Fruit fly (Drosophila melanogaster) whole organism, embryonic: ENCODE data around the gene Dif.

Source experiments
- Abd-B ChIP-seq: fragments of 200-800 bp; sonication (Bioruptor generic); optimal IDR thresholded peaks from 2 replicates; lab custom pipeline; 2018; ENCODE audit warnings: missing biosample characterization, mild to moderate bottlenecking, missing genetic modification characterization, moderate library complexity
- Asciz ChIP-seq: fragments of 200-800 bp; sonication (Bioruptor generic); optimal IDR thresholded peaks from 2 replicates; lab custom pipeline; 2017; ENCODE audit warnings: missing biosample characterization, mild to moderate bottlenecking, missing genetic modification characterization, missing genetic modification reagents
- C15 ChIP-seq: fragments of 200-800 bp; sonication (Bioruptor generic); IDR thresholded peaks from 3 replicates; pipeline ENCODE4 v1.3.6; 2022; ENCODE audit warnings: missing biosample characterization, missing genetic modification characterization
- CG10959 ChIP-seq: fragments of 200-800 bp; sonication (Bioruptor generic); IDR thresholded peaks from 2 replicates; pipeline ENCODE4 v1.3.6; 2022; ENCODE audit warnings: missing biosample characterization, missing genetic modification characterization
- CG11398 ChIP-seq: fragments of 200-800 bp; sonication (Bioruptor generic); optimal IDR thresholded peaks from 2 replicates; lab custom pipeline; 2016; ENCODE audit warnings: missing biosample characterization, missing genetic modification characterization
- CG11456 ChIP-seq: fragments of 200-800 bp; sonication (Bioruptor generic); IDR thresholded peaks from 3 replicates; pipeline ENCODE4 v1.3.6; 2022; ENCODE audit warnings: missing biosample characterization, missing genetic modification characterization
- CG12659 ChIP-seq: fragments of 200-800 bp; sonication (Bioruptor generic); optimal IDR thresholded peaks from 3 replicates; lab custom pipeline; 2017; ENCODE audit warnings: mild to moderate bottlenecking, missing biosample characterization, missing genetic modification reagents, missing genetic modification characterization
- CG13287 ChIP-seq: fragments of 200-800 bp; sonication (Bioruptor generic); IDR thresholded peaks from 2 replicates; pipeline ENCODE4 v1.3.6; 2022; ENCODE audit warnings: missing biosample characterization, missing genetic modification characterization; ENCODE audit not compliant: partially characterized antibody
- CG1529 ChIP-seq: fragments of 200-800 bp; sonication (Bioruptor generic); optimal IDR thresholded peaks from 3 replicates; lab custom pipeline; 2018; ENCODE audit warnings: missing biosample characterization, missing genetic modification characterization
- CG1603 ChIP-seq: fragments of 200-800 bp; sonication (Bioruptor generic); optimal IDR thresholded peaks from 2 replicates; lab custom pipeline; 2019; ENCODE audit warnings: missing biosample characterization, mild to moderate bottlenecking, missing genetic modification characterization, moderate library complexity
- CG16779 ChIP-seq: fragments of 200-800 bp; sonication (Bioruptor generic); IDR thresholded peaks from 2 replicates; pipeline ENCODE4 v1.3.6; 2022; ENCODE audit warnings: missing biosample characterization, missing genetic modification characterization
- CG17829 ChIP-seq: fragments of 200-800 bp; optimal IDR thresholded peaks from 2 replicates; lab custom pipeline; 2019; ENCODE audit warnings: missing biosample characterization, mild to moderate bottlenecking, missing genetic modification characterization, moderate library complexity
- CG17912 ChIP-seq: fragments of 200-800 bp; sonication (Bioruptor generic); optimal IDR thresholded peaks from 2 replicates; lab custom pipeline; 2018; ENCODE audit warnings: missing biosample characterization, mild to moderate bottlenecking, missing genetic modification characterization
- CG18476 ChIP-seq: fragments of 200-800 bp; sonication (Bioruptor generic); optimal IDR thresholded peaks from 2 replicates; lab custom pipeline; 2016; ENCODE audit warnings: missing biosample characterization, mild to moderate bottlenecking, missing genetic modification characterization
- CG18764 ChIP-seq: fragments of 200-800 bp; sonication (Bioruptor generic); optimal IDR thresholded peaks from 3 replicates; lab custom pipeline; 2016; ENCODE audit warnings: missing biosample characterization, missing genetic modification characterization
- CG2199 ChIP-seq: fragments of 200-800 bp; sonication (Bioruptor generic); IDR thresholded peaks from 3 replicates; pipeline ENCODE4 v1.3.6; 2022; ENCODE audit warnings: missing biosample characterization, missing genetic modification characterization
- CG32532 ChIP-seq: fragments of 200-800 bp; sonication (Bioruptor generic); IDR thresholded peaks from 2 replicates; pipeline ENCODE4 v1.3.6; 2022; ENCODE audit warnings: missing biosample characterization, missing genetic modification characterization
- CG3281 ChIP-seq: fragments of 200-800 bp; sonication (Bioruptor generic); optimal IDR thresholded peaks from 3 replicates; lab custom pipeline; 2017; ENCODE audit warnings: missing biosample characterization, mild to moderate bottlenecking, missing genetic modification characterization
- CG33557 ChIP-seq: fragments of 200-800 bp; sonication (Bioruptor generic); optimal IDR thresholded peaks from 2 replicates; lab custom pipeline; 2019; ENCODE audit warnings: missing biosample characterization, mild to moderate bottlenecking, missing genetic modification characterization, moderate library complexity
- CG3838 ChIP-seq: fragments of 200-800 bp; sonication (Bioruptor generic); optimal IDR thresholded peaks from 3 replicates; lab custom pipeline; 2016; ENCODE audit warnings: missing biosample characterization, missing genetic modification characterization
- CG4360 ChIP-seq: fragments of 200-800 bp; sonication (Bioruptor generic); IDR thresholded peaks from 2 replicates; pipeline ENCODE4 v1.3.6; 2022; ENCODE audit warnings: missing biosample characterization, missing genetic modification characterization
- CG8924 ChIP-seq: fragments of 200-800 bp; optimal IDR thresholded peaks from 3 replicates; lab custom pipeline; 2019; ENCODE audit warnings: missing biosample characterization, mild to moderate bottlenecking, missing genetic modification characterization, moderate library complexity
- CG9437 ChIP-seq: fragments of 200-800 bp; sonication (Bioruptor generic); optimal IDR thresholded peaks from 2 replicates; lab custom pipeline; 2018; ENCODE audit warnings: missing biosample characterization, mild to moderate bottlenecking, missing genetic modification characterization
- CTCF ChIP-seq: fragments of 200-800 bp; sonication (Bioruptor generic); optimal IDR thresholded peaks from 2 replicates; lab custom pipeline; 2017; ENCODE audit warnings: missing biosample characterization, mild to moderate bottlenecking, missing genetic modification characterization, moderate library complexity
- Doc3 ChIP-seq: fragments of 200-800 bp; sonication (Bioruptor generic); IDR thresholded peaks from 3 replicates; pipeline ENCODE4 v1.3.6; 2022; ENCODE audit warnings: missing biosample characterization, missing genetic modification characterization; ENCODE audit not compliant: partially characterized antibody
- Dref ChIP-seq: fragments of 200-800 bp; sonication (Bioruptor generic); IDR thresholded peaks from 2 replicates; pipeline ENCODE4 v1.3.6; 2022; ENCODE audit warnings: missing biosample characterization, missing genetic modification characterization
- Drgx ChIP-seq: fragments of 200-800 bp; sonication (Bioruptor generic); IDR thresholded peaks from 2 replicates; pipeline ENCODE4 v1.3.6; 2022; ENCODE audit warnings: missing biosample characterization, missing genetic modification characterization
- Ets97D ChIP-seq: fragments of 200-800 bp; sonication (Bioruptor generic); optimal IDR thresholded peaks from 3 replicates; lab custom pipeline; 2016; ENCODE audit warnings: missing biosample characterization, missing genetic modification characterization
- HLHmδ ChIP-seq: fragments of 200-800 bp; sonication (Bioruptor generic); optimal IDR thresholded peaks from 2 replicates; lab custom pipeline; 2018; ENCODE audit warnings: missing biosample characterization, mild to moderate bottlenecking, missing genetic modification characterization, moderate library complexity
- Hand ChIP-seq: fragments of 200-800 bp; sonication (Bioruptor generic); optimal IDR thresholded peaks from 2 replicates; lab custom pipeline; 2017; ENCODE audit warnings: mild to moderate bottlenecking, missing biosample characterization, missing genetic modification reagents, missing genetic modification characterization
- Lhr ChIP-seq: fragments of 200-800 bp; sonication (Bioruptor generic); optimal IDR thresholded peaks from 3 replicates; lab custom pipeline; 2017; ENCODE audit warnings: mild to moderate bottlenecking, missing biosample characterization, missing genetic modification reagents, missing genetic modification characterization
- Opbp ChIP-seq: fragments of 200-800 bp; sonication (Bioruptor generic); IDR thresholded peaks from 3 replicates; pipeline ENCODE4 v1.3.6; 2022; ENCODE audit warnings: missing biosample characterization, missing genetic modification characterization; ENCODE audit not compliant: partially characterized antibody
- Sin3A ChIP-seq: fragments of >200 bp; optimal IDR thresholded peaks from 2 replicates; lab custom pipeline; 2018
- Xrp1 ChIP-seq: fragments of 200-800 bp; sonication (Bioruptor generic); IDR thresholded peaks from 2 replicates; pipeline ENCODE4 v1.3.6; 2022; ENCODE audit warnings: missing biosample characterization, missing genetic modification characterization
- bab2 ChIP-seq: fragments of 200-800 bp; sonication (Bioruptor generic); optimal IDR thresholded peaks from 2 replicates; lab custom pipeline; 2016; ENCODE audit warnings: missing biosample characterization, missing genetic modification characterization
- dm ChIP-seq: fragments of 200-800 bp; sonication (Bioruptor generic); optimal IDR thresholded peaks from 3 replicates; lab custom pipeline; 2016; ENCODE audit warnings: missing biosample characterization, missing genetic modification characterization
- dysf ChIP-seq: fragments of 200-800 bp; sonication (Bioruptor generic); IDR thresholded peaks from 3 replicates; pipeline ENCODE4 v1.3.6; 2022; ENCODE audit warnings: missing biosample characterization, missing genetic modification characterization
- esg ChIP-seq: fragments of 200-800 bp; sonication (Bioruptor generic); conservative IDR thresholded peaks from 2 replicates; pipeline ENCODE4 v1.3.6; 2022; ENCODE audit warnings: missing biosample characterization, missing genetic modification characterization
- ewg ChIP-seq: fragments of 200-800 bp; sonication (Bioruptor generic); optimal IDR thresholded peaks from 3 replicates; lab custom pipeline; 2017; ENCODE audit warnings: mild to moderate bottlenecking, missing biosample characterization, missing genetic modification reagents, missing genetic modification characterization
- fd3F ChIP-seq: fragments of 200-800 bp; sonication (Bioruptor generic); optimal IDR thresholded peaks from 2 replicates; lab custom pipeline; 2018; ENCODE audit warnings: missing biosample characterization, mild to moderate bottlenecking, missing genetic modification characterization, moderate library complexity
- grn ChIP-seq: fragments of 200-800 bp; sonication (Bioruptor generic); optimal IDR thresholded peaks from 3 replicates; lab custom pipeline; 2017; ENCODE audit warnings: missing biosample characterization, missing genetic modification characterization
- ind ChIP-seq: fragments of 200-800 bp; sonication (Bioruptor generic); optimal IDR thresholded peaks from 3 replicates; lab custom pipeline; 2016; ENCODE audit warnings: missing biosample characterization, missing genetic modification characterization
- maf-S ChIP-seq: fragments of 200-800 bp; sonication (Bioruptor generic); optimal IDR thresholded peaks from 2 replicates; lab custom pipeline; 2016; ENCODE audit warnings: missing biosample characterization, missing genetic modification characterization
- nerfin-1 ChIP-seq: fragments of 200-800 bp; sonication (Bioruptor generic); optimal IDR thresholded peaks from 3 replicates; lab custom pipeline; 2019; ENCODE audit warnings: missing biosample characterization, mild to moderate bottlenecking, missing genetic modification characterization, moderate library complexity
- nerfin-2 ChIP-seq: fragments of 200-800 bp; sonication (Bioruptor generic); IDR thresholded peaks from 2 replicates; pipeline ENCODE4 v1.3.6; 2022; ENCODE audit warnings: missing biosample characterization, missing genetic modification characterization; ENCODE audit not compliant: partially characterized antibody
- pho ChIP-seq: fragments of 200-800 bp; sonication (Bioruptor generic); optimal IDR thresholded peaks from 2 replicates; lab custom pipeline; 2016; ENCODE audit warnings: missing biosample characterization, missing genetic modification characterization
- sens-2 ChIP-seq: fragments of 200-800 bp; sonication (Bioruptor generic); IDR thresholded peaks from 2 replicates; pipeline ENCODE4 v1.3.6; 2022; ENCODE audit warnings: missing biosample characterization, missing genetic modification characterization
- sr ChIP-seq: fragments of 200-800 bp; sonication (Bioruptor generic); IDR thresholded peaks from 3 replicates; pipeline ENCODE4 v1.3.6; 2022; ENCODE audit warnings: missing biosample characterization, missing genetic modification characterization
- wdn ChIP-seq: fragments of 200-800 bp; sonication (Bioruptor generic); IDR thresholded peaks from 2 replicates; pipeline ENCODE4 v1.3.6; 2022; ENCODE audit warnings: missing biosample characterization, missing genetic modification characterization
- z ChIP-seq: fragments of 200-800 bp; sonication (Bioruptor generic); IDR thresholded peaks from 3 replicates; pipeline ENCODE4 v1.3.6; 2022; ENCODE audit warnings: missing biosample characterization, missing genetic modification characterization

Gene Dif

dm6 chr2L:17384331-17385220 lies 48.4 kb downstream of the Dif start, which contains the start of gene CLIP-190 (continued):
- TF ChIP-seq CG16779 (GFP tag; lab: Robert Waterston, UW) = no peak
- no peak for TF ChIP-seq C15 (GFP tag; lab: Robert Waterston, UW)
- TF ChIP-seq pho (GFP tag; lab: Kevin White, UChicago) = peak; percentile 30
- peak; percentile 74 for TF ChIP-seq CG4360
- no peak for TF ChIP-seq Drgx (GFP tag; lab: Robert Waterston, UW)
- TF ChIP-seq CG13287 (GFP tag; lab: Robert Waterston, UW) = peak; percentile 70
- peak; percentile 27 for TF ChIP-seq CTCF
- TF ChIP-seq bab2 (GFP tag; lab: Kevin White, UChicago) = no peak
- TF ChIP-seq ewg = no peak
- TF ChIP-seq fd3F (GFP tag; lab: Kevin White, UChicago) = no peak
- TF ChIP-seq dm (GFP tag; lab: Kevin White, UChicago) = peak; percentile 3
- peak; percentile 39; the same call in 1 of the 3 replicates for TF ChIP-seq Doc3
- no peak for TF ChIP-seq CG18764 (GFP tag; lab: Kevin White, UChicago)
- TF ChIP-seq wdn = no peak
- no peak for TF ChIP-seq CG10959
- peak; percentile 14 for TF ChIP-seq grn (GFP tag; lab: Kevin White, UChicago)
- peak; percentile 53 for TF ChIP-seq CG1603 (tag; lab: Kevin White, UChicago)
- TF ChIP-seq sens-2 = no peak
- peak; percentile 27 for TF ChIP-seq Sin3A (lab: Kevin White, UChicago)
- TF ChIP-seq CG18476 = peak; percentile 17
- peak; percentile 9 for TF ChIP-seq CG3838 (GFP tag; lab: Kevin White, UChicago)
- no peak for TF ChIP-seq CG1529 (GFP tag; lab: Kevin White, UChicago)
- no peak for TF ChIP-seq esg (GFP tag; lab: Robert Waterston, UW)
- no peak for TF ChIP-seq CG3281 (GFP tag; lab: Kevin White, UChicago)
- TF ChIP-seq CG8924 (tag; lab: Kevin White, UChicago) = peak; percentile 21
- no peak for TF ChIP-seq CG33557 (GFP tag; lab: Kevin White, UChicago)
- peak; percentile 78 for TF ChIP-seq Dref (GFP tag; lab: Robert Waterston, UW)
- TF ChIP-seq Xrp1 (GFP tag; lab: Robert Waterston, UW) = no peak
- TF ChIP-seq Lhr = no peak
- TF ChIP-seq nerfin-2 (GFP tag; lab: Robert Waterston, UW) = peak; percentile 28
- TF ChIP-seq CG11398 (GFP tag; lab: Kevin White, UChicago) = no peak
- TF ChIP-seq CG9437 (GFP tag; lab: Kevin White, UChicago) = no peak
- peak; percentile 93 for TF ChIP-seq nerfin-1 (tag; lab: Kevin White, UChicago)
- peak; percentile 39; the same call in 1 of the 2 replicates for TF ChIP-seq CG32532 (GFP tag; lab: Robert Waterston, UW)
- TF ChIP-seq maf-S (GFP tag; lab: Kevin White, UChicago) = no peak
- no peak for TF ChIP-seq Abd-B
- TF ChIP-seq ind = peak; percentile 15
- TF ChIP-seq CG17829 = no peak
- TF ChIP-seq dysf (GFP tag; lab: Robert Waterston, UW) = 0 out of 3 replicates have a peak, but pooled peaks have one; percentile 9
- no peak for TF ChIP-seq HLHmδ
- no peak for TF ChIP-seq sr
- TF ChIP-seq CG17912 (GFP tag; lab: Kevin White, UChicago) = no peak
- no peak; the same call in none of the 3 replicates for TF ChIP-seq Opbp (GFP tag; lab: Robert Waterston, UW)
- no peak for TF ChIP-seq Asciz
- TF ChIP-seq Ets97D (GFP tag; lab: Kevin White, UChicago) = peak; percentile 27
- TF ChIP-seq CG11456 = 0 out of 3 replicates have a peak, but pooled peaks have one; percentile 62
- no peak for TF ChIP-seq CG2199 (GFP tag; lab: Robert Waterston, UW)
- TF ChIP-seq z = no peak
- TF ChIP-seq Hand (GFP tag; lab: Kevin White, UChicago) = no peak
- peak; percentile 43 for TF ChIP-seq CG12659
